Fruit fly (Drosophila melanogaster) Kc167 (cell line): ENCODE measurements around the gene CG14823.

Experiments
- Myc ChIP-seq: fragments of >200 bp; optimal IDR thresholded peaks from 2 replicates; lab custom pipeline; 2017; ENCODE audit warnings: missing external identifiers
- insv ChIP-seq: fragments of >200 bp; optimal IDR thresholded peaks from 3 replicates; lab custom pipeline; 2018; ENCODE audit warnings: missing external identifiers
- psq ChIP-seq: fragments of >200 bp; optimal IDR thresholded peaks from 2 replicates; lab custom pipeline; 2017; ENCODE audit warnings: missing external identifiers

- no peak for TF ChIP-seq psq (lab: Kevin White, UChicago)
- TF ChIP-seq insv (lab: Kevin White, UChicago) = no peak
- no peak for TF ChIP-seq Myc
Measured at dm6 chr3L:7094020-7094419, 27.9 kb downstream of the CG14823 start.
